Worm (Caenorhabditis elegans) whole organism, midembryonic: Measurements from ENCODE around the gene F01G12.18.
A peak's percentile ranks its signal among the peaks of the same experiment; 100 is the strongest.

Experiments used
- T22C8.4 ChIP-seq: fragments of 200-800 bp; sonication (Bioruptor generic); IDR thresholded peaks from 2 replicates; pipeline ENCODE4 v1.3.6; 2022; ENCODE audit warnings: missing genetic modification characterization, missing compliant biosample characterization
- cog-1 ChIP-seq: sonication (generic microtip); optimal IDR thresholded peaks from 2 replicates; lab custom pipeline; 2016; ENCODE audit warnings: missing genetic modification characterization, missing compliant biosample characterization
- flt-1 ChIP-seq: fragments of 200-800 bp; sonication (Bioruptor generic); IDR thresholded peaks from 2 replicates; pipeline ENCODE4 v1.3.6; 2022; ENCODE audit warnings: missing genetic modification characterization, missing compliant biosample characterization
- klf-2 ChIP-seq: fragments of 200-800 bp; sonication (Bioruptor generic); conservative IDR thresholded peaks from 2 replicates; pipeline ENCODE4 v1.3.6; 2022; ENCODE audit warnings: missing genetic modification reagents, missing genetic modification characterization, missing compliant biosample characterization
- med-1 ChIP-seq: sonication (generic microtip); optimal IDR thresholded peaks from 2 replicates; lab custom pipeline; 2017; ENCODE audit warnings: missing genetic modification characterization, mild to moderate bottlenecking, missing compliant biosample characterization, antibody characterized with exemption, missing genetic modification reagents; ENCODE audit not compliant: insufficient read depth
- ref-1 ChIP-seq: fragments of 200-800 bp; sonication (Bioruptor generic); conservative IDR thresholded peaks from 2 replicates; pipeline ENCODE4 v1.3.6; 2022; ENCODE audit warnings: missing genetic modification reagents, missing genetic modification characterization, missing compliant biosample characterization
- tab-1 ChIP-seq: fragments of 200-800 bp; sonication (Bioruptor generic); IDR thresholded peaks from 2 replicates; pipeline ENCODE4 v1.3.6; 2022; ENCODE audit warnings: missing genetic modification characterization, missing compliant biosample characterization
- ztf-23 ChIP-seq: fragments of 200-800 bp; sonication (Bioruptor generic); IDR thresholded peaks from 2 replicates; pipeline ENCODE4 v1.3.6; 2022; ENCODE audit warnings: missing genetic modification reagents, missing genetic modification characterization, missing compliant biosample characterization
- ztf-29 ChIP-seq: fragments of 200-800 bp; sonication (Bioruptor generic); IDR thresholded peaks from 2 replicates; pipeline ENCODE4 v1.3.6; 2022; ENCODE audit warnings: missing genetic modification reagents, missing genetic modification characterization, missing compliant biosample characterization

Gene F01G12.18

DNA sequence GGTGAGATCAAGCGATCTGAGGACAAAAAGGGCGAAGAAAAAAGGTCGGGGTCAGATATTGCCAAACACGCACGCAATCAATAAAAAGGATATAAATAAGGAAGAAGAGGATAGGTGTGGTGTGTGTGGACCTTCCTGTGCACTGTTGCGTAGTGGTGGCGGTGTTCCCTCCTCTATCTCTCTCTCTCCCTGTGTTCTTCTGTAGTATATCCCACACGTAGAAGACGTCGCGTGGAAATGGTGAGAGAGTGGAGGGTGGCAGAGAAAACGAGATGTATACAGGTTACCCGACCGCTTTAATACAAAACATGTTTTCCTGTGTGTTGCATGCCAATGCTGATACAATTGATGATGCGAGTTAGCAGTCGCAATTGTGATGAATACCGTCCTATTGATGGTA, 16.3 kb upstream of the F01G12.18 start:
- no peak for TF ChIP-seq cog-1 (tag; lab: Kevin White, UChicago)
- TF ChIP-seq ztf-23, result no peak
- 0 out of 2 replicates have a peak, but pooled peaks have one; percentile 29 for TF ChIP-seq T22C8.4
- TF ChIP-seq ztf-29 (GFP tag; lab: Robert Waterston, UW), result no peak
- 0 out of 2 replicates have a peak, but pooled peaks have one; percentile 59 for TF ChIP-seq flt-1 (GFP tag; lab: Robert Waterston, UW)
- no peak for TF ChIP-seq tab-1
- no peak for TF ChIP-seq ref-1 (GFP tag; lab: Robert Waterston, UW)

DNA sequence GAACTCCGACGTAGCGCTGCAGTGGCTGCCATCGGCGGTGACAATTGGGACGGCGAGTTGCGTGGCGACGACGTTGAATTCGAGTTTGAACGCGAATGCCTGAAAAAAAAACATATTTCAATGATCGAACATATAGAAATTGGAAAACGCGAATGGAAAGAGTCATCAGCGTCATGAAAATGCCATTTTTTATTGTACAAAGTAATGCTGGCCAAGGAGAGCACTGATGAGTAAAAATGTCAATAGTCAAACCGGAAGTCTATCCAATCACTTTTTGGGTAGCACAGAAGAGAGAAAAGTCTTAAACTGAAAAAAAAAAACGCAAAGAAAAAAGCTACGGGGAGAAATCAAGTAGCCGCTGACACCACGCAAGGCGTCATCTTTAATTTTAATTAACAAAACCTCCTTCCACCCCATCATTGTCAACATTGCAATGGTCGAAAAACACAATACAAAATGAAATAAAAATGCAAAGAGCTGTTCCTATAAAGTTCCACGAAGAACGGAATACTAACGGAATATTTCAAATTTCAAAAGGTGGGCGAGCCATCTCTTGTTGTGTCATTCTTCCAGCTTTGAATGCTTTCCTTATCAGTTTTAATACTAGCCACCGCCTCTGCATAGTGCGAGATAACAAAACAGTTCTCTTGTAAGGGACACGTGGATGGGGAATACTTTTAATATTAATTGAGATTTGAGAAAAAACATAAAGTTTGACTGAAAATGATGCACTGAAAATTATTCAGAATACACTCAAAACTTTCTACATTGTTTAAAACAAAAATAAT, 15.1 kb upstream of the F01G12.18 start:
- TF ChIP-seq flt-1 (GFP tag; lab: Robert Waterston, UW) (no peak), ztf-29 (GFP tag; lab: Robert Waterston, UW) (no peak), T22C8.4 (no peak)

ce11 chrX:16411985-16412384, 13.7 kb upstream of the F01G12.18 start:
- TF ChIP-seq T22C8.4, result no peak
- TF ChIP-seq ref-1 (GFP tag; lab: Robert Waterston, UW), result no peak
- TF ChIP-seq flt-1 (GFP tag; lab: Robert Waterston, UW), result no peak
- no peak for TF ChIP-seq tab-1
- no peak for TF ChIP-seq ztf-29 (GFP tag; lab: Robert Waterston, UW)
- TF ChIP-seq med-1 (GFP tag; lab: Kevin White, UChicago), result no peak
- TF ChIP-seq cog-1 (tag; lab: Kevin White, UChicago), result no peak
- no peak for TF ChIP-seq ztf-23
- TF ChIP-seq klf-2, result no peak

DNA sequence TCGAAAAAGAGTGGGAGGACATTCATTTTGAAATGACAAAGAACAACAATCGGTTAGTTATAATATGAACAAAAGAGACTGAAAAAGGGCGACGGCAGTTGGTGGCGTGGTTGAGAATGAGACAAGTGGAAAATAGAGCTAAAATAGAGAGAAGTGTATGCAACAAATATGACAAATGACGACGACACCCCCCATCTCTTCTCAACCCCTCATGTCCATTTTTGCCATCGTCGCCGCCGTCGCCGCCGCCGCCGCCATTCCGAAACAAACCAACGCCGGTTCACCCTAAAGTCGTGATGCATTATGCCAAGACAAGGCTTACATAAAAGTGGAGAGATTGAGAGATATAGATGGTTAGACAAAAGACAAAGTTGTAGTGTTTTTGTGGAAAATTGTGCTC, 10.9 kb upstream of the F01G12.18 start:
- TF ChIP-seq T22C8.4 (no peak), ztf-23 (no peak), med-1 (GFP tag; lab: Kevin White, UChicago) (no peak), ref-1 (GFP tag; lab: Robert Waterston, UW) (no peak), tab-1 (no peak), cog-1 (tag; lab: Kevin White, UChicago) (no peak), flt-1 (GFP tag; lab: Robert Waterston, UW) (no peak)

ce11 chrX:16406632-16407031, 8.4 kb upstream of the F01G12.18 start:
- TF ChIP-seq ztf-23 (no peak), ztf-29 (GFP tag; lab: Robert Waterston, UW) (no peak), ref-1 (GFP tag; lab: Robert Waterston, UW) (no peak), cog-1 (tag; lab: Kevin White, UChicago) (no peak), T22C8.4 (no peak), med-1 (GFP tag; lab: Kevin White, UChicago) (no peak), klf-2 (no peak), flt-1 (GFP tag; lab: Robert Waterston, UW) (no peak), tab-1 (no peak)

DNA sequence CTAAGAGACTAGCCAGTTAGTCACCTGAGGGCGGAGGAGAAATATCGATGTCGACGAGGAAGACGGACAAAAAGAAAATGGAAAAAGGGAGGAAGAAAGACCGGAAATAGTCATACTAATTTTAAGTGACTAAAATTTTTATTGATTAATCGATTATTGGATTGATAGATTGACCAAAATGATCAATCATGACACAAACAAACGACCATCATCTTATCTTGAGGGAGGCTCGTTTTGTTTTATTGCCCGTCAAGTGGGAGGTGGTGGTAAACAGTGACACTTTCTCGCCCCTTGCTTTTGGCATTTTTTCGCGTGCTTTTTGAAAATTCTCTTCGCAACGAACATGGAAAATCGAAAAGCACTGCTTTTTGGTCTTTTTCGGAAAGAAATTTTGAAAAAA, 6.5 kb upstream of the F01G12.18 start:
- TF ChIP-seq ztf-29 (GFP tag; lab: Robert Waterston, UW) (no peak), ref-1 (GFP tag; lab: Robert Waterston, UW) (no peak), flt-1 (GFP tag; lab: Robert Waterston, UW) (no peak), ztf-23 (no peak), klf-2 (no peak), tab-1 (no peak), cog-1 (tag; lab: Kevin White, UChicago) (no peak), T22C8.4 (no peak), med-1 (GFP tag; lab: Kevin White, UChicago) (no peak)

DNA sequence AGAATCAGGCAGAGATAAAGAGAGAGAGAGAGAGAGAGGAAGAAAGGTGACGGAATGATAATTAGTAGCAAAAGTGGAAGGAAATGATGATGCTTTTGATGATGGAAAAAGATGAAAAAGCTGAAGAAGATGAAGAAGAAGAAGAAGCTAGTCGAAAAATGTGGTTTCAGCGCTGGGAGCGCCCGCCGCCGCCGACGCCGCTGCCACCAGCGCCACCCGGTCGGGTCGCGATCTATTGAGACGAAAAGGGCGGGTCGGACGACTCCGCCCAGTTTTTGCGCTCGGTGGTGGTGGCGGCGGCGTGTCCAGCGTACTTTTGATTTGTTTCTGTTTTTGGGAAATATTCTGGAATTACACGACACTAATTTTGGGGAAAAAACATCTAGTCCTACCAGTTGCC, 5.2 kb upstream of the F01G12.18 start:
- TF ChIP-seq T22C8.4 (no peak), med-1 (GFP tag; lab: Kevin White, UChicago) (no peak), cog-1 (tag; lab: Kevin White, UChicago) (no peak), flt-1 (GFP tag; lab: Robert Waterston, UW) (0 out of 2 replicates have a peak, but pooled peaks have one; percentile 28), ztf-23 (no peak), klf-2 (no peak; the same call in 1 of the 2 replicates)

ce11 chrX:16402787-16403186, 4.5 kb upstream of the F01G12.18 start:
- TF ChIP-seq T22C8.4 (no peak), klf-2 (no peak), tab-1 (no peak), flt-1 (GFP tag; lab: Robert Waterston, UW) (no peak), ztf-23 (no peak), med-1 (GFP tag; lab: Kevin White, UChicago) (no peak), ref-1 (GFP tag; lab: Robert Waterston, UW) (no peak), ztf-29 (GFP tag; lab: Robert Waterston, UW) (no peak), cog-1 (tag; lab: Kevin White, UChicago) (no peak)

ce11 chrX:16402303-16402702, 4.0 kb upstream of the F01G12.18 start:
- TF ChIP-seq ztf-29 (GFP tag; lab: Robert Waterston, UW) (no peak), ztf-23 (no peak), T22C8.4 (no peak), ref-1 (GFP tag; lab: Robert Waterston, UW) (no peak), cog-1 (tag; lab: Kevin White, UChicago) (no peak), klf-2 (no peak), med-1 (GFP tag; lab: Kevin White, UChicago) (no peak), flt-1 (GFP tag; lab: Robert Waterston, UW) (no peak), tab-1 (no peak)

- TF ChIP-seq klf-2, result no peak
- no peak for TF ChIP-seq tab-1
- no peak for TF ChIP-seq med-1 (GFP tag; lab: Kevin White, UChicago)
- no peak for TF ChIP-seq ref-1 (GFP tag; lab: Robert Waterston, UW)
- TF ChIP-seq ztf-23, result no peak
- TF ChIP-seq flt-1 (GFP tag; lab: Robert Waterston, UW), result no peak
- TF ChIP-seq T22C8.4, result no peak
- TF ChIP-seq ztf-29 (GFP tag; lab: Robert Waterston, UW), result no peak
Measured at ce11 chrX:16400897-16401296, 2.6 kb upstream of the F01G12.18 start.
